Fruit fly (Drosophila melanogaster) whole organism, pupa: ENCODE measurements around the gene CG13280.

Experiments
- CG10348 ChIP-seq: fragments of 200-800 bp; sonication (Bioruptor generic); IDR thresholded peaks from 2 replicates; pipeline ENCODE4 v1.3.6; 2022; ENCODE audit warnings: missing biosample characterization, missing genetic modification characterization
- CG15710 ChIP-seq: fragments of 200-800 bp; sonication (Bioruptor generic); optimal IDR thresholded peaks from 2 replicates; lab custom pipeline; 2018; ENCODE audit warnings: missing biosample characterization, mild to moderate bottlenecking, missing genetic modification characterization, moderate library complexity
- CG34367 ChIP-seq: fragments of 200-800 bp; sonication (Bioruptor generic); optimal IDR thresholded peaks from 2 replicates; lab custom pipeline; 2018; ENCODE audit warnings: missing biosample characterization, mild to moderate bottlenecking, missing genetic modification characterization
- CG4496 ChIP-seq: fragments of 200-800 bp; sonication (Bioruptor generic); IDR thresholded peaks from 3 replicates; pipeline ENCODE4 v1.3.6; 2022; ENCODE audit warnings: missing biosample characterization, missing genetic modification characterization
- CG8159 ChIP-seq: fragments of 200-800 bp; sonication (Bioruptor generic); optimal IDR thresholded peaks from 3 replicates; lab custom pipeline; 2018; ENCODE audit warnings: missing biosample characterization, mild to moderate bottlenecking, missing genetic modification characterization, moderate library complexity
- EcR ChIP-seq: fragments of 200-800 bp; sonication (Bioruptor generic); optimal IDR thresholded peaks from 3 replicates; lab custom pipeline; 2019; ENCODE audit warnings: missing biosample characterization, missing genetic modification characterization, mild to moderate bottlenecking, moderate library complexity, missing genetic modification reagents
- Ets98B ChIP-seq: fragments of 200-800 bp; sonication (Bioruptor generic); IDR thresholded peaks from 2 replicates; pipeline ENCODE4 v1.3.6; 2022; ENCODE audit warnings: missing biosample characterization, missing genetic modification characterization
- Pif1A ChIP-seq: fragments of 200-800 bp; sonication (Bioruptor generic); optimal IDR thresholded peaks from 3 replicates; lab custom pipeline; 2016; ENCODE audit warnings: missing biosample characterization, missing genetic modification characterization
- fd96Ca ChIP-seq: fragments of 200-800 bp; sonication (Bioruptor generic); IDR thresholded peaks from 3 replicates; pipeline ENCODE4 v1.3.6; 2022; ENCODE audit warnings: missing biosample characterization, missing genetic modification characterization
- gl ChIP-seq: fragments of 200-800 bp; sonication (Bioruptor generic); optimal IDR thresholded peaks from 2 replicates; lab custom pipeline; 2018; ENCODE audit warnings: missing biosample characterization, mild to moderate bottlenecking, missing genetic modification characterization

- TF ChIP-seq CG8159 (tag; lab: Kevin White, UChicago), result no peak
- TF ChIP-seq CG10348 (GFP tag; lab: Robert Waterston, UW), result no peak
- TF ChIP-seq CG34367, result no peak
- no peak for TF ChIP-seq gl (tag; lab: Kevin White, UChicago)
- TF ChIP-seq CG15710 (tag; lab: Kevin White, UChicago), result no peak
- no peak for TF ChIP-seq Ets98B (GFP tag; lab: Robert Waterston, UW)
- TF ChIP-seq EcR (GFP tag; lab: Kevin White, UChicago), result no peak
- no peak for TF ChIP-seq CG4496 (GFP tag; lab: Robert Waterston, UW)
- no peak for TF ChIP-seq Pif1A (GFP tag; lab: Kevin White, UChicago)
- TF ChIP-seq fd96Ca, result no peak
Measured at dm6 chr2L:16859103-16859502, 38.2 kb upstream of the CG13280 start.
